Worm (Caenorhabditis elegans): ENCODE measurements around the gene dmd-7.

The dmd-7 gene

DNA sequence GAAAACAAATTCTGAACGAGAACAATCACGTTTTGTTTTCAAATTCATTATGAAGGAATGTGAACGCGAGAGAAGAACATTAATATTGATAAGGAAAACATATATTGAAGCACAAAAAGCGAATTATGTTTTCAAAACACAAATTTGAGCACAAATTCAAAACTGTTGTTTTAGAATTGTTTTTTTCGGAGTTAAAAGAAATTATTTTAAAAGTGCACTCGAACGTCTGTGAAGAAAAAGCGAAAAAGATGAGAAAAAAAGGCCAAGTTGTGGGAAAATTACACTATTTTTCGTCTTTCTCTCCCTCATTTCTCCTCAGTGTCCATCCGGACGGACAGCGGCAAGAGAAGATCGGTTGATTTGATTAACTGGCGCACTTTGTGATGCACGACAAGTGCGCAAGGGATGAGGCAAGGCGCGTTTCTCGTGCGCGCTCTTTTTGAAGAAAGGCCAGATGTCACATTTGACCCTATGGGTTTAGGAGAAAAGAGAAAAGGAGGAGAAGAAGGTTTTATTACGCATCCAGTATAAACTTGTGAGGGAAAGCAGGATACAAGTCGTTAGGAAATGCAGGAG lies 20.6 kb downstream of the dmd-7 start, which contains the start of gene mrck-1:
mrck-1 (minus strand) TSS at position 51 of the 576 bp plus-strand sequence.
- TF ChIP-seq Y55F3AM.14 (GFP tag; optimal IDR thresholded peaks at IDR 0.05) (peak; percentile 81), lsy-2 (tag; optimal IDR thresholded peaks at IDR 0.05) (peak; percentile 87 to 94), nhr-12 (tag; optimal IDR thresholded peaks at IDR 0.05) (no peak), nhr-23 (tag; optimal IDR thresholded peaks at IDR 0.05) (no peak), C34F6.9 (tag; optimal IDR thresholded peaks at IDR 0.05) (peak; percentile 98), R02D3.7 (tag; optimal IDR thresholded peaks at IDR 0.05) (peak; percentile 43), lin-11 (tag; optimal IDR thresholded peaks at IDR 0.05) (peak; percentile 76), ceh-82 (tag; optimal IDR thresholded peaks at IDR 0.05) (peak; percentile 77), unc-55 (GFP tag; optimal IDR thresholded peaks at IDR 0.05) (peak; percentile 86), sem-4 (tag; optimal IDR thresholded peaks at IDR 0.05) (peak; percentile 98), nhr-21 (tag; optimal IDR thresholded peaks at IDR 0.05) (peak; percentile 86), zag-1 (tag; optimal IDR thresholded peaks at IDR 0.05) (peak; percentile 97), dmd-4 (tag; optimal IDR thresholded peaks at IDR 0.05) (no peak), elt-3 (tag; optimal IDR thresholded peaks at IDR 0.05) (no peak), ztf-1 (GFP tag; conservative IDR thresholded peaks at IDR 0.05) (no peak), mdl-1 (tag; optimal IDR thresholded peaks at IDR 0.05) (peak in 1 of 2 experiments; percentile 79), skn-1 (tag; optimal IDR thresholded peaks at IDR 0.05) (peak; percentile 48), peb-1 (tag; optimal IDR thresholded peaks at IDR 0.05) (no peak), sma-9 (GFP tag; optimal IDR thresholded peaks at IDR 0.05) (peak; percentile 98), sma-9 (tag; optimal IDR thresholded peaks at IDR 0.05) (no peak), ama-1 (optimal IDR thresholded peaks at IDR 0.05) (peak; percentile 47), mab-5 (tag; optimal IDR thresholded peaks at IDR 0.05) (peak; percentile 92), nhr-237 (tag; optimal IDR thresholded peaks at IDR 0.05) (no peak), unc-62 (GFP tag; optimal IDR thresholded peaks at IDR 0.05) (peak; percentile 75), gmeb-1 (tag; optimal IDR thresholded peaks at IDR 0.05) (peak; percentile 85), elt-1 (tag; optimal IDR thresholded peaks at IDR 0.05) (no peak), ceh-16 (tag; optimal IDR thresholded peaks at IDR 0.05) (peak; percentile 81), lin-13 (GFP tag; optimal IDR thresholded peaks at IDR 0.05) (peak; percentile 91), sma-3 (GFP tag; optimal IDR thresholded peaks at IDR 0.05) (peak; percentile 92), snpc-4 (tag; optimal IDR thresholded peaks at IDR 0.05) (no peak), ZK546.5 (tag; optimal IDR thresholded peaks at IDR 0.05) (no peak), nhr-11 (tag; optimal IDR thresholded peaks at IDR 0.05) (no peak), crh-2 (tag; optimal IDR thresholded peaks at IDR 0.05) (peak; percentile 94), unc-39 (tag; optimal IDR thresholded peaks at IDR 0.05) (no peak), nhr-129 (tag; optimal IDR thresholded peaks at IDR 0.05) (peak; percentile 96), nhr-25 (tag; optimal IDR thresholded peaks at IDR 0.05) (peak; percentile 93), F13H6.1 (tag; optimal IDR thresholded peaks at IDR 0.05) (peak; percentile 97), ztf-11 (tag; optimal IDR thresholded peaks at IDR 0.05) (no peak), nhr-6 (tag; optimal IDR thresholded peaks at IDR 0.05) (peak; percentile 83), fos-1 (tag; optimal IDR thresholded peaks at IDR 0.05) (peak; percentile 86), alr-1 (tag; optimal IDR thresholded peaks at IDR 0.05) (no peak), blmp-1 (tag; optimal IDR thresholded peaks at IDR 0.05; ENCODE audit: insufficient read depth) (peak; percentile 54), ztf-4 (tag; optimal IDR thresholded peaks at IDR 0.05) (no peak), lin-39 (tag; optimal IDR thresholded peaks at IDR 0.05) (peak; percentile 61), nhr-10 (tag; optimal IDR thresholded peaks at IDR 0.05) (peak; percentile 44), aly-2 (tag; optimal IDR thresholded peaks at IDR 0.05) (no peak), egl-27 (tag; optimal IDR thresholded peaks at IDR 0.05) (peak; percentile 87), nhr-77 (tag; optimal IDR thresholded peaks at IDR 0.05) (no peak), mbf-1 (tag; optimal IDR thresholded peaks at IDR 0.05) (no peak)

Measured in whole organism, L2 larva.